Worm (Caenorhabditis elegans): ENCODE results near the gene lin-32.

The lin-32 gene

DNA sequence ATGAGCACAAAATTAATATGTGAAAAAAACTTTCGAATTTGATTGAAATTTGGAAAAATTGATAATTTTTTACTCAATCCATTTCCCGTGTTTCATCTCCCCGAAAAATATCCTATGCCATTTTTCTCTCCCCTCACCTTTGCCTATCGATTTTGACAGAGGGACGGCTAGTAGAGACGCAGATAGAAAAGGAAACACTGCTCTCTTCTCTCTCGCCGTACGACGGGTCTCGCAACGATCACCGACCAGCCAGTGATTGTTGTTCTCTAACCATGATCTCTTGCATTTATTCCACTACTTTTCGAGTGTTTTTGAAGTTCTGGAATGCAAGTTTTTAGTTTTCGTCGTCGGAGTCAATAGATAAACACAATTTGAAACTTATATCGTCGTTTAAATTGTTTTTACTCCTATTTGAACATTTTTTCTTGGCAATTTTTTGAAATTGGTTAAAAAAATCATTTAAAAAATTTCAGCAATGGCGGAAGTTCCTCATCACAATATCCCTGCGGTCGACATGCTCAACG is 7.6 kb upstream of the lin-32 start, which contains the start of gene vha-15 (continued):
- no peak for TF ChIP-seq egl-27 (tag; optimal IDR thresholded peaks at IDR 0.05)
- TF ChIP-seq ama-1 (optimal IDR thresholded peaks at IDR 0.05): no peak

DNA sequence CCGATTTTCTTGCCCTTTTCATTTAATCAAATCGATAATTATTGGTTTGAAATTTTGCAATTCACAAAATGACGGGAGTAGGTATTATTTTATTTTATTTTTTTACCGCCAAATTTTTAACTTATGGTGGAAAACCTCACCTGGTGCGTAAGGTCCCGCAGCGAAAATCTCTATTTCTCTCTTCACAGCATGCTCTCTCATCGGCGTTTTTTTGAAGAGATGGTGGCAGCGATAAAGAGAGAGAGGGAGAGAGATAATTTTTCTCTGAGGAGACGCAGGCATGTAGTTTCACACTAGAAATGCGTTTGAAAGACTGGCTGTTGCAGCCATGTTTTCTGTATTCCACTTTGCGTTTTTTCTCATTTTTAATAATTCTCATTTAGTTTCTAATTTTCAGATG is 4.0 kb upstream of the lin-32 start, which contains the start of gene T14F9.2:
Gene T14F9.2 (plus strand): TSS at position 396 of the 400 bp plus-strand sequence.
- TF ChIP-seq Y5F2A.4 (GFP tag; optimal IDR thresholded peaks at IDR 0.05) (no peak), ces-1 (GFP tag; optimal IDR thresholded peaks at IDR 0.05) (no peak), lin-1 (GFP tag; IDR thresholded peaks at IDR 0.05) (no peak), mes-2 (tag; optimal IDR thresholded peaks at IDR 0.05; ENCODE audit: poor library complexity, severe bottlenecking) (peak; percentile 57), dmd-6 (GFP tag; IDR thresholded peaks at IDR 0.05) (0 out of 2 replicates have a peak, but pooled peaks have one; percentile 9), cey-2 (tag; optimal IDR thresholded peaks at IDR 0.05; ENCODE audit: borderline replicate concordance, insufficient read depth) (no peak), ama-1 (optimal IDR thresholded peaks at IDR 0.05) (no peak), lir-3 (tag; optimal IDR thresholded peaks at IDR 0.05) (no peak), ceh-28 (tag; optimal IDR thresholded peaks at IDR 0.05) (no peak), egl-27 (tag; optimal IDR thresholded peaks at IDR 0.05) (no peak), F44E2.7 (GFP tag; IDR thresholded peaks at IDR 0.05) (no peak), nhr-111 (GFP tag; optimal IDR thresholded peaks at IDR 0.05) (no peak), ztf-7 (tag; optimal IDR thresholded peaks at IDR 0.05) (no peak), T26A8.4 (GFP tag; IDR thresholded peaks at IDR 0.05) (no peak), nhr-41 (GFP tag; IDR thresholded peaks at IDR 0.05) (no peak), ceh-20 (GFP tag; IDR thresholded peaks at IDR 0.05) (no peak), pqm-1 (tag; optimal IDR thresholded peaks at IDR 0.05) (no peak), rbr-2 (tag; optimal IDR thresholded peaks at IDR 0.05) (peak; percentile 32), daf-19 (GFP tag; conservative IDR thresholded peaks at IDR 0.05) (no peak), ceh-82 (tag; optimal IDR thresholded peaks at IDR 0.05) (no peak), Y75B8A.6 (GFP tag; IDR thresholded peaks at IDR 0.05) (no peak), ceh-62 (tag; optimal IDR thresholded peaks at IDR 0.05) (no peak), F37D6.2 (tag; optimal IDR thresholded peaks at IDR 0.05) (no peak), F10B5.3 (tag; optimal IDR thresholded peaks at IDR 0.05) (no peak), ceh-44 (GFP tag; IDR thresholded peaks at IDR 0.05) (no peak), dve-1 (tag; optimal IDR thresholded peaks at IDR 0.05; ENCODE audit: insufficient read depth) (peak; percentile 72), egl-43 (GFP tag; IDR thresholded peaks at IDR 0.05) (no peak), hif-1 (tag; optimal IDR thresholded peaks at IDR 0.05) (no peak), lsy-2 (tag; optimal IDR thresholded peaks at IDR 0.05) (peak in 1 of 2 experiments; percentile 79), lin-39 (tag; optimal IDR thresholded peaks at IDR 0.05) (no peak), lin-29 (GFP tag; IDR thresholded peaks at IDR 0.05) (no peak), nhr-10 (tag; optimal IDR thresholded peaks at IDR 0.05) (no peak), zip-11 (GFP tag; IDR thresholded peaks at IDR 0.05) (no peak), fos-1 (tag; optimal IDR thresholded peaks at IDR 0.05) (no peak), nhr-77 (tag; optimal IDR thresholded peaks at IDR 0.05) (no peak), D1046.2 (GFP tag; IDR thresholded peaks at IDR 0.05) (no peak), hlh-11 (tag; optimal IDR thresholded peaks at IDR 0.05) (peak; percentile 56), mdl-1 (tag; optimal IDR thresholded peaks at IDR 0.05) (no peak), F26F4.8 (GFP tag; conservative IDR thresholded peaks at IDR 0.05) (no peak), php-3 (GFP tag; IDR thresholded peaks at IDR 0.05) (no peak), lim-7 (GFP tag; IDR thresholded peaks at IDR 0.05) (no peak), R02D3.7 (tag; optimal IDR thresholded peaks at IDR 0.05) (no peak), nhr-237 (tag; optimal IDR thresholded peaks at IDR 0.05) (no peak), dpl-1 (GFP tag; optimal IDR thresholded peaks at IDR 0.05) (peak; percentile 33), zfp-3 (GFP tag; conservative IDR thresholded peaks at IDR 0.05) (no peak), fkh-10 (GFP tag; optimal IDR thresholded peaks at IDR 0.05) (no peak), lin-38 (GFP tag; IDR thresholded peaks at IDR 0.05) (no peak), zip-2 (tag; optimal IDR thresholded peaks at IDR 0.05) (no peak), mxl-2 (GFP tag; conservative IDR thresholded peaks at IDR 0.05) (no peak), saeg-2 (GFP tag; IDR thresholded peaks at IDR 0.05) (no peak)
